Worm (Caenorhabditis elegans): ENCODE measurements around the gene K12H4.5.

- TF ChIP-seq snpc-4 (tag; optimal IDR thresholded peaks at IDR 0.05), result no peak
- TF ChIP-seq lin-13 (GFP tag; optimal IDR thresholded peaks at IDR 0.05), result no peak
- no peak for TF ChIP-seq unc-55 (GFP tag; optimal IDR thresholded peaks at IDR 0.05)
- no peak for TF ChIP-seq nhr-237 (tag; optimal IDR thresholded peaks at IDR 0.05)
- TF ChIP-seq ama-1 (optimal IDR thresholded peaks at IDR 0.05), result no peak
Observed at ce11 chrIII:8050944-8051343, 6.7 kb downstream of the K12H4.5 start, which contains the start of gene K12H4.7.

Measured in whole organism, L2 larva.